Worm (Caenorhabditis elegans) whole organism, L1 larva: ENCODE results near the gene fbxa-144.

Experiments
- blmp-1 ChIP-seq: fragments of 150-350 bp; optimal IDR thresholded peaks from 2 replicates; lab custom pipeline; 2014; ENCODE audit warnings: missing biosample characterization, missing genetic modification characterization
- egl-27 ChIP-seq, 2 experiments: fragments of 150-350 bp in 1 of 2; sonication (generic microtip); optimal IDR thresholded peaks; 3 replicates each; lab custom pipeline; 2017 to 2018; ENCODE audit warnings: missing biosample characterization in 2 of 2, missing genetic modification characterization in 2 of 2, missing genetic modification reagents in 2 of 2
- elt-2 ChIP-seq: sonication (generic microtip); optimal IDR thresholded peaks from 2 replicates; lab custom pipeline; 2016; ENCODE audit warnings: missing genetic modification characterization, mild to moderate bottlenecking, inconsistent platforms, missing compliant biosample characterization, missing genetic modification reagents
- lin-15B ChIP-seq: fragments of 150-350 bp; sonication (generic microtip); optimal IDR thresholded peaks from 3 replicates; lab custom pipeline; 2014; ENCODE audit warnings: missing biosample characterization, missing genetic modification characterization
- mdl-1 ChIP-seq, 2 experiments: fragments of 150-350 bp; optimal IDR thresholded peaks; 2 replicates each; lab custom pipeline; 2014 to 2017; ENCODE audit warnings: missing biosample characterization in 2 of 2, missing genetic modification characterization in 2 of 2, inconsistent platforms in 1 of 2
- nhr-28 ChIP-seq: fragments of 150-350 bp; optimal IDR thresholded peaks from 2 replicates; lab custom pipeline; 2014; ENCODE audit warnings: missing biosample characterization, missing genetic modification characterization
- pag-3 ChIP-seq: sonication (generic microtip); optimal IDR thresholded peaks from 2 replicates; lab custom pipeline; 2017; ENCODE audit warnings: missing genetic modification characterization, mild to moderate bottlenecking, missing compliant biosample characterization, antibody characterized with exemption, borderline replicate concordance; ENCODE audit not compliant: insufficient read depth
- zag-1 ChIP-seq: fragments of 150-350 bp; optimal IDR thresholded peaks from 2 replicates; lab custom pipeline; 2014; ENCODE audit warnings: missing biosample characterization, missing genetic modification characterization
- ztf-4 ChIP-seq: fragments of 150-350 bp; optimal IDR thresholded peaks from 2 replicates; lab custom pipeline; 2014; ENCODE audit warnings: missing biosample characterization, missing genetic modification characterization

ce11 chrV:16169026-16169425 is 36.4 kb upstream of the fbxa-144 start, which contains the start of gene str-111:
- TF ChIP-seq mdl-1 (tag; optimal IDR thresholded peaks at IDR 0.05; lab: Kevin White, UChicago) = no peak
- no peak for TF ChIP-seq pag-3 (tag; lab: Kevin White, UChicago)
- TF ChIP-seq lin-15B (tag; lab: Kevin White, UChicago) = no peak
- TF ChIP-seq blmp-1 (tag; lab: Kevin White, UChicago) = no peak
- TF ChIP-seq ztf-4 (tag; lab: Kevin White, UChicago) = no peak
- TF ChIP-seq egl-27 (tag; optimal IDR thresholded peaks at IDR 0.05; lab: Kevin White, UChicago) = no peak
- TF ChIP-seq zag-1 (tag; lab: Kevin White, UChicago) = no peak
- no peak for TF ChIP-seq elt-2
- no peak for TF ChIP-seq nhr-28 (tag; lab: Kevin White, UChicago)
